In the genomic region with DNA sequence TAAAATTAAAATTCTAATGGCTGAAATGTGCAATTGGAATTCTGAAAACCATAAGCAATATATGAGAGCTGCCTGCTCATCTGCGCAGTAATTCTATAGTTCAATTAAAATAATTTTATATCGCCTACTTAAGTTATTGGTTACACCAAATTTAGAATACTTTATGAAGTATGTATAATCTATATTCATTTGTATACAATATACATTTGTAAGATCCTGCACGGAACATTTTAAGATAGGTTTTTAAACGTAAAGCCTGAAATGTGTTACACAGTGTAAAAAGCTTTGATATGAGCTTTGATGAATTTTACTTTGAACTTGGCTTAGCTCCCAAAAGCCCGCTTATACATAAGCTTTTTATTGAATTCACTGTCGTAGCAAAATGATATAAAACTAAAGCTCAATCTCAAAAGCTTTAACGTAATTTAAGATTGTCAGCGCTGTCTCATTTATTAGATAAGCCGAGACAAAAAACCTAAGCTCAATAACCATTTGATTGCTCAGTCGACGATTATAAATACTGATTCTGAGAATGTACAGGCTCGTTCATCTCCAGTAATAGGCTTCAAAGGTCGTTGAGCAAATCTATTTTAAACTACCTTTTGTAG, we compare ENCODE assay signal across 5 fruit fly cellular contexts.
TF ChIP-seq lines count a peak whose summit lies in the region.

No protein-coding gene starts in this region.

- TF ChIP-seq CTCF in whole organism, embryonic (GFP tag; optimal IDR thresholded peaks at IDR 0.05; lab: Kevin White, UChicago): peak; percentile 69

TF ChIP-seq in whole organism, adult, 20 proteins besides CTCF, POLR2A, EP300 and RAD21 (continues in another document):
- TF ChIP-seq pad (GFP tag; optimal IDR thresholded peaks at IDR 0.05; lab: Kevin White, UChicago): no peak
- no peak for TF ChIP-seq Hr96 (GFP tag; optimal IDR thresholded peaks at IDR 0.05; lab: Kevin White, UChicago)
- TF ChIP-seq CG11617 (GFP tag; optimal IDR thresholded peaks at IDR 0.05; lab: Kevin White, UChicago): no peak
- TF ChIP-seq CG7045 (GFP tag; optimal IDR thresholded peaks at IDR 0.05; lab: Kevin White, UChicago): no peak
- TF ChIP-seq CG1620 (GFP tag; optimal IDR thresholded peaks at IDR 0.05; lab: Kevin White, UChicago): no peak
- TF ChIP-seq ovo (GFP tag; optimal IDR thresholded peaks at IDR 0.05; lab: Kevin White, UChicago): peak; percentile 20
- TF ChIP-seq toe (GFP tag; optimal IDR thresholded peaks at IDR 0.05; lab: Kevin White, UChicago): no peak
- no peak for TF ChIP-seq Clk (GFP tag; optimal IDR thresholded peaks at IDR 0.05; lab: Kevin White, UChicago)
- TF ChIP-seq CG12768 (GFP tag; optimal IDR thresholded peaks at IDR 0.05; lab: Kevin White, UChicago): no peak
- peak; percentile 7 for TF ChIP-seq CG7101 (tag; optimal IDR thresholded peaks at IDR 0.05; lab: Kevin White, UChicago)
- no peak for TF ChIP-seq cnc (optimal IDR thresholded peaks at IDR 0.05; lab: Kevin White, UChicago)
- TF ChIP-seq bab1 (GFP tag; optimal IDR thresholded peaks at IDR 0.05; lab: Kevin White, UChicago): peak; percentile 20
- TF ChIP-seq CG5204 (GFP tag; optimal IDR thresholded peaks at IDR 0.05; lab: Kevin White, UChicago): no peak
- no peak for TF ChIP-seq tj (GFP tag; optimal IDR thresholded peaks at IDR 0.05; lab: Kevin White, UChicago)
- TF ChIP-seq Mnt (GFP tag; optimal IDR thresholded peaks at IDR 0.05; lab: Kevin White, UChicago): no peak
- peak; percentile 13 for TF ChIP-seq CG33017 (tag; optimal IDR thresholded peaks at IDR 0.05; lab: Kevin White, UChicago)
- peak; percentile 83 for TF ChIP-seq kay (GFP tag; lab: Kevin White, UChicago; ENCODE audit: borderline replicate concordance)

TF ChIP-seq in whole organism, embryonic, 481 proteins besides CTCF, POLR2A, EP300 and RAD21 (continues in another document):
- TF ChIP-seq al (GFP tag; IDR thresholded peaks at IDR 0.05; lab: Robert Waterston, UW) (no peak), lov (optimal IDR thresholded peaks at IDR 0.05; lab: Kevin White, UChicago) (no peak), lov (GFP tag; IDR thresholded peaks at IDR 0.05; lab: Robert Waterston, UW) (no peak), pan (optimal IDR thresholded peaks at IDR 0.05; lab: Kevin White, UChicago) (no peak), pan (GFP tag; optimal IDR thresholded peaks at IDR 0.05 in 1 of 2, IDR thresholded peaks at IDR 0.05 in 1 of 2) (no peak), grau (tag; optimal IDR thresholded peaks at IDR 0.05; lab: Kevin White, UChicago) (peak; percentile 32), CG12236 (GFP tag; optimal IDR thresholded peaks at IDR 0.05; lab: Kevin White, UChicago) (no peak), vvl (GFP tag; IDR thresholded peaks at IDR 0.05; lab: Robert Waterston, UW) (peak; percentile 18; the same call in 1 of the 2 replicates), CG12391 (tag; optimal IDR thresholded peaks at IDR 0.05; lab: Kevin White, UChicago) (no peak), scrt (GFP tag; optimal IDR thresholded peaks at IDR 0.05; lab: Kevin White, UChicago) (peak; percentile 24), CG13296 (GFP tag; optimal IDR thresholded peaks at IDR 0.05; lab: Kevin White, UChicago) (peak; percentile 4), zfh1 (GFP tag; IDR thresholded peaks at IDR 0.05; lab: Robert Waterston, UW) (no peak), CG6854 (GFP tag; optimal IDR thresholded peaks at IDR 0.05; lab: Kevin White, UChicago) (no peak), Pdp1 (GFP tag; optimal IDR thresholded peaks at IDR 0.05; lab: Kevin White, UChicago) (peak in 1 of 2 experiments; percentile 61), CG3726 (GFP tag; IDR thresholded peaks at IDR 0.05; lab: Robert Waterston, UW) (no peak), CG11504 (tag; optimal IDR thresholded peaks at IDR 0.05; lab: Kevin White, UChicago) (peak; percentile 28), CG13123 (GFP tag; optimal IDR thresholded peaks at IDR 0.05; lab: Kevin White, UChicago) (no peak)

TF ChIP-seq in whole organism, prepupa, 60 proteins besides CTCF, POLR2A, EP300 and RAD21 (continues in another document):
- no peak for TF ChIP-seq CG15336 (GFP tag; IDR thresholded peaks at IDR 0.05; lab: Robert Waterston, UW)
- TF ChIP-seq Blimp-1 (GFP tag; optimal IDR thresholded peaks at IDR 0.05; lab: Kevin White, UChicago): no peak
- peak; percentile 2 for TF ChIP-seq CG3919 (GFP tag; optimal IDR thresholded peaks at IDR 0.05; lab: Kevin White, UChicago)
- TF ChIP-seq CG6276 (GFP tag; optimal IDR thresholded peaks at IDR 0.05; lab: Kevin White, UChicago): no peak
- peak; percentile 20 for TF ChIP-seq CG32006 (GFP tag; optimal IDR thresholded peaks at IDR 0.05; lab: Kevin White, UChicago)
- peak; percentile 2 for TF ChIP-seq Ets96B (tag; optimal IDR thresholded peaks at IDR 0.05; lab: Kevin White, UChicago)
- TF ChIP-seq topi (GFP tag; optimal IDR thresholded peaks at IDR 0.05; lab: Kevin White, UChicago): peak; percentile 8
- TF ChIP-seq achi (GFP tag; optimal IDR thresholded peaks at IDR 0.05; lab: Kevin White, UChicago): no peak
- peak; percentile 20 for TF ChIP-seq OdsH (GFP tag; optimal IDR thresholded peaks at IDR 0.05; lab: Kevin White, UChicago)
- peak; percentile 62 for TF ChIP-seq svp (GFP tag; lab: Kevin White, UChicago)
- no peak for TF ChIP-seq CG6808 (GFP tag; optimal IDR thresholded peaks at IDR 0.05; lab: Kevin White, UChicago)
- TF ChIP-seq net (GFP tag; optimal IDR thresholded peaks at IDR 0.05; lab: Kevin White, UChicago): peak; percentile 11
- TF ChIP-seq lz (GFP tag; optimal IDR thresholded peaks at IDR 0.05; lab: Kevin White, UChicago): no peak
- TF ChIP-seq CG1621 (tag; optimal IDR thresholded peaks at IDR 0.05; lab: Kevin White, UChicago): no peak
- TF ChIP-seq CG11762 (GFP tag; optimal IDR thresholded peaks at IDR 0.05; lab: Kevin White, UChicago; ENCODE audit: insufficient read depth): no peak
- no peak for TF ChIP-seq CG8632 (GFP tag; optimal IDR thresholded peaks at IDR 0.05; lab: Kevin White, UChicago)
- TF ChIP-seq Met (GFP tag; optimal IDR thresholded peaks at IDR 0.05; lab: Kevin White, UChicago): peak; percentile 34
- TF ChIP-seq Smox (GFP tag; optimal IDR thresholded peaks at IDR 0.05; lab: Kevin White, UChicago): peak; percentile 27

TF ChIP-seq in whole organism, pupa, 21 proteins besides CTCF, POLR2A, EP300 and RAD21:
- TF ChIP-seq CG9948 (tag; optimal IDR thresholded peaks at IDR 0.05; lab: Kevin White, UChicago) (peak; percentile 23), CG8301 (tag; optimal IDR thresholded peaks at IDR 0.05; lab: Kevin White, UChicago) (peak; percentile 44), CG34367 (tag; optimal IDR thresholded peaks at IDR 0.05; lab: Kevin White, UChicago) (peak; percentile 11), CG12605 (GFP tag; IDR thresholded peaks at IDR 0.05; lab: Robert Waterston, UW) (no peak), CG10348 (GFP tag; IDR thresholded peaks at IDR 0.05; lab: Robert Waterston, UW) (no peak), CG8159 (tag; optimal IDR thresholded peaks at IDR 0.05; lab: Kevin White, UChicago) (peak; percentile 41), CG14655 (GFP tag; optimal IDR thresholded peaks at IDR 0.05; lab: Kevin White, UChicago) (peak; percentile 2), Ets98B (GFP tag; IDR thresholded peaks at IDR 0.05; lab: Robert Waterston, UW) (no peak), Snoo (tag; optimal IDR thresholded peaks at IDR 0.05; lab: Kevin White, UChicago) (peak; percentile 2), CG17806 (tag; optimal IDR thresholded peaks at IDR 0.05; lab: Kevin White, UChicago) (peak; percentile 29), Pif1A (GFP tag; optimal IDR thresholded peaks at IDR 0.05; lab: Kevin White, UChicago) (no peak), CG15710 (tag; optimal IDR thresholded peaks at IDR 0.05; lab: Kevin White, UChicago) (peak; percentile 0), CG32121 (GFP tag; IDR thresholded peaks at IDR 0.05; lab: Robert Waterston, UW) (0 out of 2 replicates have a peak, but pooled peaks have one; percentile 34)

TF ChIP-seq in whole organism, wandering third instar larva, 38 proteins besides CTCF, POLR2A, EP300 and RAD21:
- TF ChIP-seq OdsH (GFP tag; optimal IDR thresholded peaks at IDR 0.05; lab: Kevin White, UChicago): no peak
- TF ChIP-seq sage (GFP tag; optimal IDR thresholded peaks at IDR 0.05; lab: Kevin White, UChicago): peak; percentile 17
- TF ChIP-seq dsf (GFP tag; optimal IDR thresholded peaks at IDR 0.05; lab: Kevin White, UChicago; ENCODE audit: borderline replicate concordance): no peak
- TF ChIP-seq br (GFP tag; optimal IDR thresholded peaks at IDR 0.05; lab: Kevin White, UChicago): no peak
- no peak for TF ChIP-seq Dfd (GFP tag; optimal IDR thresholded peaks at IDR 0.05; lab: Kevin White, UChicago)
- TF ChIP-seq Abd-B (GFP tag; optimal IDR thresholded peaks at IDR 0.05; lab: Kevin White, UChicago): no peak
- TF ChIP-seq dl (GFP tag; optimal IDR thresholded peaks at IDR 0.05; lab: Kevin White, UChicago; ENCODE audit: insufficient read depth in 1 of 2, partially characterized antibody in 2 of 2): peak in 1 of 2 experiments; percentile 17
- peak; percentile 54 for TF ChIP-seq brk (GFP tag; optimal IDR thresholded peaks at IDR 0.05; lab: Kevin White, UChicago)
- TF ChIP-seq N (GFP tag; optimal IDR thresholded peaks at IDR 0.05; lab: Kevin White, UChicago): no peak
- peak; percentile 5 for TF ChIP-seq Sp1 (GFP tag; optimal IDR thresholded peaks at IDR 0.05; lab: Kevin White, UChicago)
- TF ChIP-seq rgr (GFP tag; optimal IDR thresholded peaks at IDR 0.05; lab: Kevin White, UChicago): no peak
- TF ChIP-seq tai (GFP tag; optimal IDR thresholded peaks at IDR 0.05; lab: Kevin White, UChicago): no peak
- TF ChIP-seq h (GFP tag; optimal IDR thresholded peaks at IDR 0.05; lab: Kevin White, UChicago): no peak
- TF ChIP-seq Vsx2 (GFP tag; optimal IDR thresholded peaks at IDR 0.05; lab: Kevin White, UChicago; ENCODE audit: partially characterized antibody): peak; percentile 36
- TF ChIP-seq jim (GFP tag; optimal IDR thresholded peaks at IDR 0.05; lab: Kevin White, UChicago): no peak
- TF ChIP-seq Dif (GFP tag; optimal IDR thresholded peaks at IDR 0.05; lab: Kevin White, UChicago; ENCODE audit: partially characterized antibody): peak; percentile 75
- TF ChIP-seq sv (GFP tag; optimal IDR thresholded peaks at IDR 0.05; lab: Kevin White, UChicago): no peak
- no peak for TF ChIP-seq Rel (GFP tag; optimal IDR thresholded peaks at IDR 0.05; lab: Kevin White, UChicago)
- TF ChIP-seq Rel (tag; optimal IDR thresholded peaks at IDR 0.05; lab: Kevin White, UChicago): no peak
- no peak for TF ChIP-seq pan (optimal IDR thresholded peaks at IDR 0.05; lab: Kevin White, UChicago)
- TF ChIP-seq Myc (optimal IDR thresholded peaks at IDR 0.05; lab: Kevin White, UChicago): no peak
- no peak for TF ChIP-seq Hnf4 (GFP tag; optimal IDR thresholded peaks at IDR 0.05; lab: Kevin White, UChicago)
- peak; percentile 22 for TF ChIP-seq HLH106 (tag; optimal IDR thresholded peaks at IDR 0.05; lab: Kevin White, UChicago)
TF ChIP-seq in whole organism, wandering third instar larva: peak in this region for 7.
